Worm (Caenorhabditis elegans): ENCODE results near the gene F56C9.8.

The F56C9.8 gene

ce11 chrIII:7336214-7336613 is 16.9 kb upstream of the F56C9.8 start, which contains the start of gene gsp-2 (continued):
- TF ChIP-seq ces-1 (GFP tag; optimal IDR thresholded peaks at IDR 0.05) (peak; percentile 45), cnd-1 (tag; optimal IDR thresholded peaks at IDR 0.05) (no peak), flh-1 (GFP tag; optimal IDR thresholded peaks at IDR 0.05) (no peak), mls-2 (tag; optimal IDR thresholded peaks at IDR 0.05) (no peak), blmp-1 (tag; optimal IDR thresholded peaks at IDR 0.05) (no peak), lin-32 (GFP tag; optimal IDR thresholded peaks at IDR 0.05) (no peak), mab-5 (tag; optimal IDR thresholded peaks at IDR 0.05) (no peak)

- TF ChIP-seq unc-120 (tag; optimal IDR thresholded peaks at IDR 0.05; ENCODE audit: poor library complexity, severe bottlenecking) (peak; percentile 65), mab-5 (tag; optimal IDR thresholded peaks at IDR 0.05) (no peak), sptf-1 (tag; optimal IDR thresholded peaks at IDR 0.05) (no peak), M03D4.4 (tag; optimal IDR thresholded peaks at IDR 0.05) (no peak), pha-4 (tag; optimal IDR thresholded peaks at IDR 0.05) (no peak), lin-13 (tag; optimal IDR thresholded peaks at IDR 0.05) (no peak), nhr-2 (tag; optimal IDR thresholded peaks at IDR 0.05) (no peak), snpc-4 (tag; optimal IDR thresholded peaks at IDR 0.05) (no peak), lin-32 (GFP tag; optimal IDR thresholded peaks at IDR 0.05) (no peak), unc-39 (tag; optimal IDR thresholded peaks at IDR 0.05) (no peak), drap-1 (GFP tag; optimal IDR thresholded peaks at IDR 0.05) (no peak), ceh-43 (GFP tag; optimal IDR thresholded peaks at IDR 0.05) (no peak), cnd-1 (tag; optimal IDR thresholded peaks at IDR 0.05) (peak; percentile 15), ceh-39 (tag; optimal IDR thresholded peaks at IDR 0.05) (no peak), mls-2 (tag; optimal IDR thresholded peaks at IDR 0.05) (peak; percentile 6), flh-1 (GFP tag; optimal IDR thresholded peaks at IDR 0.05) (no peak), tbx-8 (GFP tag; optimal IDR thresholded peaks at IDR 0.05) (no peak), nhr-12 (tag; optimal IDR thresholded peaks at IDR 0.05) (no peak), nhr-76 (tag; optimal IDR thresholded peaks at IDR 0.05) (no peak), nhr-237 (tag; optimal IDR thresholded peaks at IDR 0.05) (peak; percentile 48), mep-1 (tag; optimal IDR thresholded peaks at IDR 0.05) (peak; percentile 14), zip-8 (tag; optimal IDR thresholded peaks at IDR 0.05) (no peak), ztf-11 (tag; optimal IDR thresholded peaks at IDR 0.05) (no peak), ces-1 (GFP tag; optimal IDR thresholded peaks at IDR 0.05) (peak; percentile 32), lsy-2 (tag; optimal IDR thresholded peaks at IDR 0.05) (no peak), hlh-1 (tag; optimal IDR thresholded peaks at IDR 0.05) (peak; percentile 77), nhr-28 (tag; optimal IDR thresholded peaks at IDR 0.05) (no peak), ham-2 (GFP tag; optimal IDR thresholded peaks at IDR 0.05) (peak; percentile 9), bed-3 (GFP tag; optimal IDR thresholded peaks at IDR 0.05) (no peak), ceh-83 (GFP tag; optimal IDR thresholded peaks at IDR 0.05) (no peak), elt-1 (tag; optimal IDR thresholded peaks at IDR 0.05; ENCODE audit: borderline replicate concordance, insufficient read depth) (no peak), blmp-1 (tag; optimal IDR thresholded peaks at IDR 0.05) (peak; percentile 66), sem-2 (GFP tag; optimal IDR thresholded peaks at IDR 0.05) (no peak), unc-62 (GFP tag; optimal IDR thresholded peaks at IDR 0.05) (peak; percentile 83), elt-3 (tag; optimal IDR thresholded peaks at IDR 0.05) (no peak)
Measured at ce11 chrIII:7335220-7335619, 15.9 kb upstream of the F56C9.8 start, which contains the start of gene F56C9.10. F56C9.10 (minus strand) TSS chrIII:7335316.

- TF ChIP-seq unc-39 (tag; optimal IDR thresholded peaks at IDR 0.05) (no peak), zip-8 (tag; optimal IDR thresholded peaks at IDR 0.05) (no peak), nhr-2 (tag; optimal IDR thresholded peaks at IDR 0.05) (no peak), elt-3 (tag; optimal IDR thresholded peaks at IDR 0.05) (no peak), mls-2 (tag; optimal IDR thresholded peaks at IDR 0.05) (no peak), ceh-83 (GFP tag; optimal IDR thresholded peaks at IDR 0.05) (no peak), cnd-1 (tag; optimal IDR thresholded peaks at IDR 0.05) (no peak), snpc-4 (tag; optimal IDR thresholded peaks at IDR 0.05) (no peak), sem-2 (GFP tag; optimal IDR thresholded peaks at IDR 0.05) (no peak)
Measured at ce11 chrIII:7331671-7332070, 12.4 kb upstream of the F56C9.8 start.

ce11 chrIII:7329155-7329732 is 9.9 kb upstream of the F56C9.8 start, which contains the start of gene lab-2:
lab-2 (minus strand) TSS chrIII:7329607.
- TF ChIP-seq ces-1 (GFP tag; optimal IDR thresholded peaks at IDR 0.05) (no peak), unc-120 (tag; optimal IDR thresholded peaks at IDR 0.05; ENCODE audit: poor library complexity, severe bottlenecking) (no peak)
